Worm (Caenorhabditis elegans) whole organism, L1 larva: Measurements from ENCODE around the gene ccdc-55.

Experiments
- C16A3.4 ChIP-seq: fragments of 150-350 bp; optimal IDR thresholded peaks from 2 replicates; lab custom pipeline; 2014; ENCODE audit warnings: missing biosample characterization, missing genetic modification characterization
- Y116A8C.19 ChIP-seq: sonication (generic microtip); optimal IDR thresholded peaks from 2 replicates; lab custom pipeline; 2016; ENCODE audit warnings: missing compliant biosample characterization, missing genetic modification characterization, borderline replicate concordance
- alr-1 ChIP-seq: fragments of 200-800 bp; sonication (Bioruptor generic); optimal IDR thresholded peaks from 2 replicates; lab custom pipeline; 2018; ENCODE audit warnings: borderline replicate concordance, mild to moderate bottlenecking, missing genetic modification characterization, missing compliant biosample characterization
- aly-2 ChIP-seq: fragments of 150-350 bp; optimal IDR thresholded peaks from 2 replicates; lab custom pipeline; 2014; ENCODE audit warnings: missing biosample characterization, missing genetic modification characterization
- ama-1 ChIP-seq: fragments of 150-350 bp; optimal IDR thresholded peaks from 2 replicates; lab custom pipeline; 2014
- blmp-1 ChIP-seq: fragments of 150-350 bp; optimal IDR thresholded peaks from 2 replicates; lab custom pipeline; 2014; ENCODE audit warnings: missing biosample characterization, missing genetic modification characterization
- ceh-63 ChIP-seq: fragments of 200-800 bp; sonication (Bioruptor generic); optimal IDR thresholded peaks from 2 replicates; lab custom pipeline; 2018; ENCODE audit warnings: mild to moderate bottlenecking, missing genetic modification characterization, missing compliant biosample characterization
- ceh-8 ChIP-seq: fragments of 200-800 bp; sonication (Bioruptor generic); optimal IDR thresholded peaks from 2 replicates; lab custom pipeline; 2018; ENCODE audit warnings: mild to moderate bottlenecking, missing genetic modification characterization, moderate library complexity, missing compliant biosample characterization
- ceh-88 ChIP-seq: fragments of 200-800 bp; sonication (Bioruptor generic); IDR thresholded peaks from 2 replicates; pipeline ENCODE4 v1.3.6; 2022; ENCODE audit warnings: missing genetic modification characterization, missing compliant biosample characterization
- ces-1 ChIP-seq: fragments of 150-350 bp; optimal IDR thresholded peaks from 2 replicates; lab custom pipeline; 2014; ENCODE audit warnings: missing biosample characterization, missing genetic modification reagents, missing genetic modification characterization
- dsc-1 ChIP-seq: sonication (generic microtip); optimal IDR thresholded peaks from 2 replicates; lab custom pipeline; 2016; ENCODE audit warnings: mild to moderate bottlenecking, missing genetic modification characterization, missing compliant biosample characterization
- efl-1 ChIP-seq, 4 experiments: fragments of 150-350 bp; optimal IDR thresholded peaks in 3 of 4; peaks in 1 of 4; 1 replicate in 1 of 4; 2 replicates in 3 of 4; lab custom pipeline; 2014; ENCODE audit warnings: missing biosample characterization in 2 of 4, missing genetic modification characterization in 2 of 4, missing genetic modification reagents in 2 of 4
- elt-2 ChIP-seq: sonication (generic microtip); optimal IDR thresholded peaks from 2 replicates; lab custom pipeline; 2016; ENCODE audit warnings: missing genetic modification characterization, mild to moderate bottlenecking, inconsistent platforms, missing compliant biosample characterization, missing genetic modification reagents
- fos-1 ChIP-seq: fragments of 150-350 bp; optimal IDR thresholded peaks from 2 replicates; lab custom pipeline; 2014; ENCODE audit warnings: missing biosample characterization, missing genetic modification characterization
- hlh-17 ChIP-seq: fragments of 200-800 bp; sonication (Bioruptor generic); optimal IDR thresholded peaks from 2 replicates; lab custom pipeline; 2018; ENCODE audit warnings: missing genetic modification characterization, mild to moderate bottlenecking, missing compliant biosample characterization, moderate library complexity, borderline replicate concordance
- hlh-4 ChIP-seq: sonication (generic microtip); optimal IDR thresholded peaks from 2 replicates; lab custom pipeline; 2016; ENCODE audit warnings: mild to moderate bottlenecking, missing genetic modification characterization, missing compliant biosample characterization
- hpl-2 ChIP-seq: fragments of 150-350 bp; optimal IDR thresholded peaks from 2 replicates; lab custom pipeline; 2014; ENCODE audit warnings: missing biosample characterization, missing genetic modification reagents, missing genetic modification characterization
- irx-1 ChIP-seq: sonication (generic microtip); optimal IDR thresholded peaks from 2 replicates; lab custom pipeline; 2016; ENCODE audit warnings: missing genetic modification characterization, missing compliant biosample characterization
- jun-1 ChIP-seq: fragments of 150-350 bp; optimal IDR thresholded peaks from 2 replicates; lab custom pipeline; 2014; ENCODE audit warnings: missing biosample characterization, missing genetic modification reagents, missing genetic modification characterization
- lin-13 ChIP-seq: fragments of 150-350 bp; optimal IDR thresholded peaks from 2 replicates; lab custom pipeline; 2014; ENCODE audit warnings: missing biosample characterization, missing genetic modification reagents, missing genetic modification characterization
- lin-14 ChIP-seq: fragments of 200-800 bp; sonication (Bioruptor generic); optimal IDR thresholded peaks from 2 replicates; lab custom pipeline; 2018; ENCODE audit warnings: mild to moderate bottlenecking, missing genetic modification characterization, moderate library complexity, missing compliant biosample characterization
- lin-35 ChIP-seq, 2 experiments: fragments of 150-350 bp; optimal IDR thresholded peaks; 2 replicates each; lab custom pipeline; 2014; ENCODE audit warnings: missing biosample characterization in 2 of 2, missing genetic modification characterization in 2 of 2, missing genetic modification reagents in 2 of 2
- lir-3 ChIP-seq: sonication (generic microtip); optimal IDR thresholded peaks from 2 replicates; lab custom pipeline; 2016; ENCODE audit warnings: mild to moderate bottlenecking, missing genetic modification characterization, moderate library complexity, missing compliant biosample characterization; ENCODE audit not compliant: poor library complexity
- lsy-2 ChIP-seq, 2 experiments: fragments of 150-350 bp; optimal IDR thresholded peaks; 2 replicates each; lab custom pipeline; 2014; ENCODE audit warnings: missing biosample characterization in 2 of 2, missing genetic modification characterization in 2 of 2
- mab-9 ChIP-seq: fragments of 200-800 bp; sonication (Bioruptor generic); IDR thresholded peaks from 2 replicates; pipeline ENCODE4 v1.3.6; 2022; ENCODE audit warnings: missing genetic modification reagents, missing genetic modification characterization, missing compliant biosample characterization
- nhr-11 ChIP-seq: fragments of 150-350 bp; optimal IDR thresholded peaks from 2 replicates; lab custom pipeline; 2014; ENCODE audit warnings: missing biosample characterization, missing genetic modification characterization
- nhr-19 ChIP-seq: fragments of 200-800 bp; sonication (Bioruptor generic); conservative IDR thresholded peaks from 2 replicates; pipeline ENCODE4 v1.3.6; 2022; ENCODE audit warnings: missing genetic modification characterization, missing compliant biosample characterization
- nhr-20 ChIP-seq: sonication (generic microtip); optimal IDR thresholded peaks from 2 replicates; lab custom pipeline; 2016; ENCODE audit warnings: mild to moderate bottlenecking, missing genetic modification characterization, missing compliant biosample characterization
- nhr-47 ChIP-seq: sonication (generic microtip); optimal IDR thresholded peaks from 2 replicates; lab custom pipeline; 2016; ENCODE audit warnings: mild to moderate bottlenecking, missing genetic modification characterization, moderate library complexity, missing compliant biosample characterization
- nhr-71 ChIP-seq: sonication (generic microtip); optimal IDR thresholded peaks from 2 replicates; lab custom pipeline; 2016; ENCODE audit warnings: mild to moderate bottlenecking, missing genetic modification characterization, moderate library complexity, missing compliant biosample characterization
- nhr-76 ChIP-seq: sonication (generic microtip); optimal IDR thresholded peaks from 2 replicates; lab custom pipeline; 2017; ENCODE audit warnings: missing biosample characterization, missing genetic modification characterization
- nhr-85 ChIP-seq: sonication (generic microtip); peaks from one replicate; lab custom pipeline; 2016; ENCODE audit warnings: missing genetic modification characterization, inconsistent platforms, missing compliant biosample characterization
- nhr-90 ChIP-seq: sonication (generic microtip); optimal IDR thresholded peaks from 2 replicates; lab custom pipeline; 2016; ENCODE audit warnings: mild to moderate bottlenecking, missing genetic modification characterization, missing compliant biosample characterization; ENCODE audit not compliant: poor library complexity
- pax-3 ChIP-seq: fragments of 200-800 bp; sonication (Bioruptor generic); optimal IDR thresholded peaks from 2 replicates; lab custom pipeline; 2018; ENCODE audit warnings: mild to moderate bottlenecking, missing genetic modification characterization, moderate library complexity, missing compliant biosample characterization
- rnt-1 ChIP-seq: sonication (generic microtip); optimal IDR thresholded peaks from 2 replicates; lab custom pipeline; 2016; ENCODE audit warnings: mild to moderate bottlenecking, missing genetic modification characterization, moderate library complexity, missing compliant biosample characterization
- snpc-4 ChIP-seq: fragments of 150-350 bp; optimal IDR thresholded peaks from 2 replicates; lab custom pipeline; 2014; ENCODE audit warnings: missing biosample characterization, missing genetic modification characterization
- snu-23 ChIP-seq: sonication (generic microtip); optimal IDR thresholded peaks from 2 replicates; lab custom pipeline; 2016; ENCODE audit warnings: missing genetic modification characterization, missing compliant biosample characterization
- sox-4 ChIP-seq: sonication (generic microtip); optimal IDR thresholded peaks from 2 replicates; lab custom pipeline; 2016; ENCODE audit warnings: missing genetic modification characterization, missing compliant biosample characterization
- sptf-1 ChIP-seq: fragments of 150-350 bp; optimal IDR thresholded peaks from 2 replicates; lab custom pipeline; 2014; ENCODE audit warnings: missing biosample characterization, missing genetic modification characterization
- sup-37 ChIP-seq: fragments of 200-800 bp; sonication (Bioruptor generic); optimal IDR thresholded peaks from 2 replicates; lab custom pipeline; 2018; ENCODE audit warnings: mild to moderate bottlenecking, missing genetic modification characterization, missing compliant biosample characterization
- swsn-7 ChIP-seq: sonication (generic microtip); optimal IDR thresholded peaks from 2 replicates; lab custom pipeline; 2016; ENCODE audit warnings: missing genetic modification characterization, missing compliant biosample characterization
- tbx-2 ChIP-seq: sonication (generic microtip); optimal IDR thresholded peaks from 2 replicates; lab custom pipeline; 2016; ENCODE audit warnings: missing genetic modification characterization, missing compliant biosample characterization
- unc-130 ChIP-seq: fragments of 150-350 bp; optimal IDR thresholded peaks from 2 replicates; lab custom pipeline; 2017; ENCODE audit warnings: missing biosample characterization, missing genetic modification characterization, inconsistent platforms
- unc-86 ChIP-seq: sonication (generic microtip); optimal IDR thresholded peaks from 2 replicates; lab custom pipeline; 2016; ENCODE audit warnings: missing genetic modification characterization, missing compliant biosample characterization
- zag-1 ChIP-seq: fragments of 150-350 bp; optimal IDR thresholded peaks from 2 replicates; lab custom pipeline; 2014; ENCODE audit warnings: missing biosample characterization, missing genetic modification characterization
- zip-4 ChIP-seq: fragments of 200-800 bp; sonication (Bioruptor generic); optimal IDR thresholded peaks from 2 replicates; lab custom pipeline; 2018; ENCODE audit warnings: mild to moderate bottlenecking, missing genetic modification characterization, moderate library complexity, missing compliant biosample characterization
- ztf-4 ChIP-seq: fragments of 150-350 bp; optimal IDR thresholded peaks from 2 replicates; lab custom pipeline; 2014; ENCODE audit warnings: missing biosample characterization, missing genetic modification characterization

The ccdc-55 gene

DNA sequence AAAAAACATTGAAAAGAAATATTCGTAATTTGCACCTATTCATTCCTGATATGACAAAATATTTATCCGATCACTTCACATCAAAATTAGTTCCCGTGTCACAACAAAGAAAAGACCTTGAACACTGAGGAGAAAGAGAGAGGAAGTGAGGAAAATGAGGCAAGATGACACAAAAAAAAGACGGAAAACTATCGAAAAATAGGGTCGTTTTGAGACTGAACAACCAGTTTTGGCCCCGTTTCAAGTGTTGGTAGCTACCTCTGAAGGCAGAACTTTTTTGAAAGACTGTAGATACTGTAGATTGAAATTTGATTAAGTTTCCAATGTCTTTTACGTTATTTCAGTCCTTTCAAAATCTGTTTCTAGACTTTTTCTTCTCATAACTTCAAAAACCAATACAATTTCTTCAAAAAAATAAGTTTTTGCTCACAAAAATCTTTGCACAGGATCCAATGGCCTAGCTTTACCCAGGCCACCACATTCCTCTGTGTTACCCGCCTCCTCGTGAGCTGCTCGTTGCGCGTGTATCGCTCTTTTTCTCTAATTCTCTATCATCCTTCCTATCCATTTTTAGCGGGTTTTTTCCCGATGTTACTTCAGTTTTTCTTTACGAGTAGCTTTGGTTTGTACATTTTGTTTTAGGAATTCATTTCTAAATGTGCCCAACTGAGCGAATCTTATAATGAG is 27.9 kb upstream of the ccdc-55 start (continued):
- TF ChIP-seq snpc-4 (tag; lab: Kevin White, UChicago) = peak; percentile 51
- peak; percentile 83 for TF ChIP-seq lin-14 (GFP tag; lab: Kevin White, UChicago)
- no peak for TF ChIP-seq alr-1 (tag; lab: Kevin White, UChicago)
- no peak for TF ChIP-seq nhr-11 (tag; lab: Kevin White, UChicago)
- peak; percentile 50 for TF ChIP-seq nhr-20 (tag; lab: Kevin White, UChicago)
- peak; percentile 15 for TF ChIP-seq zip-4 (GFP tag; lab: Kevin White, UChicago)

- TF ChIP-seq nhr-20 (tag; lab: Kevin White, UChicago) (peak; percentile 37), nhr-76 (tag; lab: Kevin White, UChicago) (no peak), lin-35 (GFP tag; optimal IDR thresholded peaks at IDR 0.05; lab: Kevin White, UChicago) (peak in 1 of 2 experiments; percentile 34), lin-14 (GFP tag; lab: Kevin White, UChicago) (peak; percentile 22), zag-1 (tag; lab: Kevin White, UChicago) (no peak), aly-2 (tag; lab: Kevin White, UChicago) (peak; percentile 94), nhr-47 (peak; percentile 59), ceh-8 (GFP tag; lab: Kevin White, UChicago) (peak; percentile 44), sup-37 (peak; percentile 41), ceh-88 (GFP tag; lab: Robert Waterston, UW) (no peak), nhr-11 (tag; lab: Kevin White, UChicago) (no peak), nhr-71 (peak; percentile 83), snu-23 (GFP tag; lab: Kevin White, UChicago) (peak; percentile 49), nhr-90 (tag; lab: Kevin White, UChicago) (peak; percentile 63), hpl-2 (GFP tag; lab: Kevin White, UChicago) (peak; percentile 39), C16A3.4 (tag; lab: Kevin White, UChicago) (peak; percentile 43), lir-3 (peak; percentile 11), sptf-1 (tag; lab: Kevin White, UChicago) (no peak), nhr-85 (peak; percentile 80), dsc-1 (peak; percentile 64), lsy-2 (tag; optimal IDR thresholded peaks at IDR 0.05; lab: Kevin White, UChicago) (peak; percentile 2 to 51), pax-3 (tag; lab: Kevin White, UChicago) (peak; percentile 45), ama-1 (lab: Kevin White, UChicago) (peak; percentile 95), ceh-63 (GFP tag; lab: Kevin White, UChicago) (no peak), irx-1 (tag; lab: Kevin White, UChicago) (peak; percentile 35), unc-86 (tag; lab: Kevin White, UChicago) (no peak), blmp-1 (tag; lab: Kevin White, UChicago) (peak; percentile 77), sox-4 (no peak), elt-2 (tag; lab: Kevin White, UChicago) (peak; percentile 60), nhr-19 (GFP tag; lab: Robert Waterston, UW) (peak; percentile 60), mab-9 (no peak), ces-1 (GFP tag; lab: Kevin White, UChicago) (no peak), efl-1 (optimal IDR thresholded peaks at IDR 0.05; lab: Kevin White, UChicago) (peak; percentile 44 to 50), efl-1 (GFP tag; optimal IDR thresholded peaks at IDR 0.05 in 1 of 2; lab: Kevin White, UChicago) (peak in 1 of 2 experiments; percentile 8), hlh-17 (GFP tag; lab: Kevin White, UChicago) (peak; percentile 5), unc-130 (tag; lab: Kevin White, UChicago) (peak; percentile 13), swsn-7 (tag; lab: Kevin White, UChicago) (peak; percentile 21), zip-4 (GFP tag; lab: Kevin White, UChicago) (peak; percentile 28), fos-1 (tag; lab: Kevin White, UChicago) (peak; percentile 35), hlh-4 (tag; lab: Kevin White, UChicago) (no peak), Y116A8C.19 (tag; lab: Kevin White, UChicago) (no peak), tbx-2 (tag; lab: Kevin White, UChicago) (peak; percentile 5), ztf-4 (tag; lab: Kevin White, UChicago) (peak; percentile 72), lin-13 (GFP tag; lab: Kevin White, UChicago) (peak; percentile 25), rnt-1 (peak; percentile 53), jun-1 (tag; lab: Kevin White, UChicago) (no peak)
Measured at ce11 chrIII:4195306-4196008, 26.9 kb upstream of the ccdc-55 start.
